Worm (Caenorhabditis elegans) whole organism, young adult: Measurements from ENCODE around the gene C15H9.4.

Experiments used
- F10E7.11 ChIP-seq: sonication (generic microtip); optimal IDR thresholded peaks from 2 replicates; lab custom pipeline; 2017; ENCODE audit warnings: mild to moderate bottlenecking, missing genetic modification characterization, moderate library complexity, missing compliant biosample characterization
- F52B5.7 ChIP-seq: sonication (generic microtip); optimal IDR thresholded peaks from 2 replicates; lab custom pipeline; 2016; ENCODE audit warnings: mild to moderate bottlenecking, missing genetic modification characterization, missing compliant biosample characterization
- bed-1 ChIP-seq: fragments of 200-800 bp; sonication (Bioruptor generic); IDR thresholded peaks from 2 replicates; pipeline ENCODE4 v1.3.6; 2022; ENCODE audit warnings: missing genetic modification reagents, missing genetic modification characterization, missing compliant biosample characterization
- cebp-1 ChIP-seq, 2 experiments: fragments of 200-800 bp in 1 of 2; sonication (Bioruptor generic) in 1 of 2; sonication (generic microtip) in 1 of 2; IDR thresholded peaks in 1 of 2; optimal IDR thresholded peaks in 1 of 2; 2 replicates each; pipeline versions ENCODE4 v1.3.6 to Lab custom; 2017 to 2022; ENCODE audit warnings: missing compliant biosample characterization in 2 of 2, missing genetic modification characterization in 2 of 2, mild to moderate bottlenecking in 1 of 2, missing genetic modification reagents in 1 of 2, moderate library complexity in 1 of 2

Gene C15H9.4

ce11 chrX:6155436-6155835, 58.0 kb downstream of the C15H9.4 start:
- TF ChIP-seq F52B5.7 (tag; lab: Kevin White, UChicago): no peak
- TF ChIP-seq cebp-1 (GFP tag; IDR thresholded peaks at IDR 0.05; lab: Robert Waterston, UW): no peak
- no peak for TF ChIP-seq cebp-1 (tag; optimal IDR thresholded peaks at IDR 0.05; lab: Kevin White, UChicago)
- no peak for TF ChIP-seq bed-1
- TF ChIP-seq F10E7.11 (tag; lab: Kevin White, UChicago): no peak
